Worm (Caenorhabditis elegans) whole organism, midembryonic: ENCODE results near the gene lact-7.

Experiments
- klf-2 ChIP-seq: fragments of 200-800 bp; sonication (Bioruptor generic); conservative IDR thresholded peaks from 2 replicates; pipeline ENCODE4 v1.3.6; 2022; ENCODE audit warnings: missing genetic modification reagents, missing genetic modification characterization, missing compliant biosample characterization
- ref-1 ChIP-seq: fragments of 200-800 bp; sonication (Bioruptor generic); conservative IDR thresholded peaks from 2 replicates; pipeline ENCODE4 v1.3.6; 2022; ENCODE audit warnings: missing genetic modification reagents, missing genetic modification characterization, missing compliant biosample characterization
- tab-1 ChIP-seq: fragments of 200-800 bp; sonication (Bioruptor generic); IDR thresholded peaks from 2 replicates; pipeline ENCODE4 v1.3.6; 2022; ENCODE audit warnings: missing genetic modification characterization, missing compliant biosample characterization

DNA sequence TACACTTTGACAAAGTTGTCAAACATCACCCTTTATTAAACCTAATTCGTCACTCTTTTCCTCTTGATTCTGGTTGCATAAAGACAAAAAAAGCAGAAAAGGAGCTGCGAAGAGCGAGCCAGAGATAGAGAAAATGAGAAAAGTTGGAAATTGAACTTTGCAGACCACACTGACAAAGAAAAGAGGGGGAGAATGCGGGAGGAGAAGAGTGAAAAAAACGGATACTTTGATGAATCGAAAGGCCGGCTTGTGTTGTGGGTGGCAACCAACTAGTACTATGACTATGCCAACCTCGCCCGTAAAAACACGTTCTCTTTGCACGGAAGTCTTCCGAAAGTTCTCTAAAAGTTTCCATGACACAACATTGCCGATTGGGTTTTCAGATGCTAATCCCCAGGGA is 33.3 kb upstream of the lact-7 start:
- TF ChIP-seq ref-1 (GFP tag; lab: Robert Waterston, UW) (no peak), klf-2 (no peak), tab-1 (GFP tag; lab: Robert Waterston, UW) (no peak)
